Fruit fly (Drosophila melanogaster) whole organism, prepupa: Measurements from ENCODE around the gene spz3.

Experiments used
- CG10631 ChIP-seq: fragments of 200-800 bp; sonication (Bioruptor generic); optimal IDR thresholded peaks from 2 replicates; lab custom pipeline; 2016; ENCODE audit warnings: missing biosample characterization, missing genetic modification characterization
- CG10669 ChIP-seq: fragments of 200-800 bp; sonication (Bioruptor generic); optimal IDR thresholded peaks from 3 replicates; lab custom pipeline; 2018; ENCODE audit warnings: missing biosample characterization, mild to moderate bottlenecking, missing genetic modification characterization, moderate library complexity
- CG11294 ChIP-seq: fragments of 200-800 bp; sonication (Bioruptor generic); IDR thresholded peaks from 2 replicates; pipeline ENCODE4 v1.3.6; 2022; ENCODE audit warnings: missing biosample characterization, missing genetic modification characterization
- CG11762 ChIP-seq: fragments of 200-800 bp; sonication (Bioruptor generic); optimal IDR thresholded peaks from 3 replicates; lab custom pipeline; 2016; ENCODE audit warnings: missing biosample characterization, missing genetic modification characterization; ENCODE audit not compliant: insufficient read depth
- CG11902 ChIP-seq: fragments of 200-800 bp; sonication (Bioruptor generic); optimal IDR thresholded peaks from 3 replicates; lab custom pipeline; 2016; ENCODE audit warnings: missing biosample characterization, missing genetic modification characterization
- CG15336 ChIP-seq: fragments of 200-800 bp; sonication (Bioruptor generic); IDR thresholded peaks from 2 replicates; pipeline ENCODE4 v1.3.6; 2022; ENCODE audit warnings: missing biosample characterization, missing genetic modification characterization
- CG1621 ChIP-seq: fragments of 200-800 bp; sonication (Bioruptor generic); optimal IDR thresholded peaks from 3 replicates; lab custom pipeline; 2018; ENCODE audit warnings: missing biosample characterization, mild to moderate bottlenecking, missing genetic modification characterization
- CG16779 ChIP-seq: fragments of 200-800 bp; sonication (Bioruptor generic); optimal IDR thresholded peaks from 3 replicates; lab custom pipeline; 2017; ENCODE audit warnings: missing biosample characterization, mild to moderate bottlenecking, missing genetic modification characterization
- CG32006 ChIP-seq: fragments of 200-800 bp; sonication (Bioruptor generic); optimal IDR thresholded peaks from 3 replicates; lab custom pipeline; 2017; ENCODE audit warnings: missing biosample characterization, mild to moderate bottlenecking, missing genetic modification characterization
- CG34406 ChIP-seq: fragments of 200-800 bp; sonication (Bioruptor generic); optimal IDR thresholded peaks from 3 replicates; lab custom pipeline; 2016; ENCODE audit warnings: missing biosample characterization, missing genetic modification characterization
- CG4318 ChIP-seq: fragments of 200-800 bp; sonication (Bioruptor generic); optimal IDR thresholded peaks from 3 replicates; lab custom pipeline; 2017; ENCODE audit warnings: missing biosample characterization, mild to moderate bottlenecking, missing genetic modification characterization
- CG6163 ChIP-seq: fragments of 200-800 bp; sonication (Bioruptor generic); IDR thresholded peaks from 3 replicates; pipeline ENCODE4 v1.3.6; 2022; ENCODE audit warnings: missing biosample characterization, missing genetic modification characterization
- CG6276 ChIP-seq: fragments of 200-800 bp; sonication (Bioruptor generic); optimal IDR thresholded peaks from 2 replicates; lab custom pipeline; 2017; ENCODE audit warnings: missing biosample characterization, mild to moderate bottlenecking, missing genetic modification characterization
- CG6792 ChIP-seq: fragments of 200-800 bp; sonication (Bioruptor generic); optimal IDR thresholded peaks from 3 replicates; lab custom pipeline; 2016; ENCODE audit warnings: missing biosample characterization, missing genetic modification characterization
- CG6854 ChIP-seq: fragments of 200-800 bp; sonication (Bioruptor generic); optimal IDR thresholded peaks from 2 replicates; lab custom pipeline; 2017; ENCODE audit warnings: missing biosample characterization, mild to moderate bottlenecking, missing genetic modification characterization
- CG7368 ChIP-seq: fragments of 200-800 bp; sonication (Bioruptor generic); optimal IDR thresholded peaks from 3 replicates; lab custom pipeline; 2016; ENCODE audit warnings: missing biosample characterization, missing genetic modification characterization
- CG8119 ChIP-seq: fragments of 200-800 bp; sonication (Bioruptor generic); IDR thresholded peaks from 3 replicates; pipeline ENCODE4 v1.3.6; 2022; ENCODE audit warnings: missing biosample characterization, missing genetic modification characterization
- CG8319 ChIP-seq: fragments of 200-800 bp; sonication (Bioruptor generic); optimal IDR thresholded peaks from 3 replicates; lab custom pipeline; 2016; ENCODE audit warnings: missing biosample characterization, missing genetic modification characterization
- CG8632 ChIP-seq: fragments of 200-800 bp; sonication (Bioruptor generic); optimal IDR thresholded peaks from 3 replicates; lab custom pipeline; 2016; ENCODE audit warnings: missing biosample characterization, missing genetic modification characterization
- CG9139 ChIP-seq: fragments of 200-800 bp; sonication (Bioruptor generic); optimal IDR thresholded peaks from 3 replicates; lab custom pipeline; 2017; ENCODE audit warnings: missing biosample characterization, mild to moderate bottlenecking, missing genetic modification characterization
- Eip93F ChIP-seq: fragments of 200-800 bp; sonication (Bioruptor generic); optimal IDR thresholded peaks from 2 replicates; lab custom pipeline; 2016; ENCODE audit warnings: missing biosample characterization, mild to moderate bottlenecking, missing genetic modification characterization
- Ets21C ChIP-seq: fragments of 200-800 bp; sonication (Bioruptor generic); optimal IDR thresholded peaks from 3 replicates; lab custom pipeline; 2016; ENCODE audit warnings: missing biosample characterization, missing genetic modification characterization
- Ets96B ChIP-seq: fragments of 200-800 bp; optimal IDR thresholded peaks from 2 replicates; lab custom pipeline; 2019; ENCODE audit warnings: missing biosample characterization, mild to moderate bottlenecking, missing genetic modification characterization, moderate library complexity
- Gug ChIP-seq: fragments of 200-800 bp; sonication (Bioruptor generic); IDR thresholded peaks from 2 replicates; pipeline ENCODE4 v1.3.6; 2022; ENCODE audit warnings: missing biosample characterization, missing genetic modification characterization
- Hr38 ChIP-seq: sonication (Bioruptor generic); optimal IDR thresholded peaks from 2 replicates; lab custom pipeline; 2016; ENCODE audit warnings: missing biosample characterization, missing genetic modification characterization
- Hr39 ChIP-seq: fragments of 200-800 bp; sonication (Bioruptor generic); optimal IDR thresholded peaks from 2 replicates; lab custom pipeline; 2016; ENCODE audit warnings: missing biosample characterization, missing genetic modification characterization
- Hr4 ChIP-seq: fragments of 200-800 bp; sonication (Bioruptor generic); optimal IDR thresholded peaks from 3 replicates; lab custom pipeline; 2016; ENCODE audit warnings: missing biosample characterization, missing genetic modification characterization
- Lpt ChIP-seq: fragments of 200-800 bp; sonication (Bioruptor generic); optimal IDR thresholded peaks from 3 replicates; lab custom pipeline; 2016; ENCODE audit warnings: missing biosample characterization, missing genetic modification characterization
- Met ChIP-seq: fragments of 200-800 bp; sonication (Bioruptor generic); optimal IDR thresholded peaks from 3 replicates; lab custom pipeline; 2016; ENCODE audit warnings: missing biosample characterization, missing genetic modification characterization
- OdsH ChIP-seq: fragments of 200-800 bp; sonication (Bioruptor generic); optimal IDR thresholded peaks from 3 replicates; lab custom pipeline; 2016; ENCODE audit warnings: missing biosample characterization, missing genetic modification characterization
- Smox ChIP-seq: fragments of 200-800 bp; sonication (Bioruptor generic); optimal IDR thresholded peaks from 3 replicates; lab custom pipeline; 2016; ENCODE audit warnings: missing biosample characterization, missing genetic modification characterization
- Sox102F ChIP-seq: fragments of 200-800 bp; sonication (Bioruptor generic); optimal IDR thresholded peaks from 2 replicates; lab custom pipeline; 2016; ENCODE audit warnings: missing biosample characterization, mild to moderate bottlenecking, missing genetic modification characterization
- Sox14 ChIP-seq: fragments of 200-800 bp; sonication (Bioruptor generic); optimal IDR thresholded peaks from 3 replicates; lab custom pipeline; 2016; ENCODE audit warnings: missing biosample characterization, missing genetic modification characterization
- Sox15 ChIP-seq: fragments of 200-800 bp; sonication (Bioruptor generic); optimal IDR thresholded peaks from 3 replicates; lab custom pipeline; 2016; ENCODE audit warnings: missing biosample characterization, missing genetic modification characterization
- acj6 ChIP-seq: fragments of 200-800 bp; sonication (Bioruptor generic); optimal IDR thresholded peaks from 3 replicates; lab custom pipeline; 2016; ENCODE audit warnings: missing biosample characterization, missing genetic modification characterization
- cyc ChIP-seq: fragments of 200-800 bp; sonication (Bioruptor generic); optimal IDR thresholded peaks from 3 replicates; lab custom pipeline; 2016; ENCODE audit warnings: missing biosample characterization, missing genetic modification characterization
- dac ChIP-seq: fragments of 200-800 bp; sonication (Bioruptor generic); optimal IDR thresholded peaks from 2 replicates; lab custom pipeline; 2017; ENCODE audit warnings: missing biosample characterization, mild to moderate bottlenecking, missing genetic modification characterization
- eg ChIP-seq: fragments of 200-800 bp; sonication (Bioruptor generic); IDR thresholded peaks from 3 replicates; pipeline ENCODE4 v1.3.6; 2022; ENCODE audit warnings: missing biosample characterization, missing genetic modification characterization
- esn ChIP-seq: fragments of 200-800 bp; sonication (Bioruptor generic); optimal IDR thresholded peaks from 2 replicates; lab custom pipeline; 2016; ENCODE audit warnings: missing biosample characterization, mild to moderate bottlenecking, missing genetic modification characterization, moderate library complexity
- fkh ChIP-seq: fragments of 200-800 bp; sonication (Bioruptor generic); optimal IDR thresholded peaks from 3 replicates; lab custom pipeline; 2017; ENCODE audit warnings: missing biosample characterization, mild to moderate bottlenecking, missing genetic modification characterization, moderate library complexity
- lz ChIP-seq: fragments of 200-800 bp; sonication (Bioruptor generic); optimal IDR thresholded peaks from 3 replicates; lab custom pipeline; 2016; ENCODE audit warnings: missing biosample characterization, missing genetic modification characterization
- net ChIP-seq: fragments of 200-800 bp; sonication (Bioruptor generic); optimal IDR thresholded peaks from 3 replicates; lab custom pipeline; 2016; ENCODE audit warnings: missing biosample characterization, missing genetic modification characterization
- pdm3 ChIP-seq: fragments of 200-800 bp; sonication (Bioruptor generic); optimal IDR thresholded peaks from 3 replicates; lab custom pipeline; 2016; ENCODE audit warnings: missing biosample characterization, missing genetic modification characterization
- salr ChIP-seq, 2 experiments: fragments of 200-800 bp; sonication (Bioruptor generic); optimal IDR thresholded peaks; 3 replicates each; lab custom pipeline; 2016 to 2018; ENCODE audit warnings: missing biosample characterization in 2 of 2, missing genetic modification characterization in 2 of 2, mild to moderate bottlenecking in 1 of 2
- spab ChIP-seq: fragments of 200-800 bp; sonication (Bioruptor generic); optimal IDR thresholded peaks from 2 replicates; lab custom pipeline; 2017; ENCODE audit warnings: missing biosample characterization, mild to moderate bottlenecking, missing genetic modification characterization, missing genetic modification reagents
- svp ChIP-seq: fragments of 200-800 bp; sonication (Bioruptor generic); peaks from one replicate; lab custom pipeline; 2016; ENCODE audit warnings: missing biosample characterization, missing genetic modification characterization
- topi ChIP-seq: fragments of 200-800 bp; sonication (Bioruptor generic); optimal IDR thresholded peaks from 3 replicates; lab custom pipeline; 2016; ENCODE audit warnings: missing biosample characterization, missing genetic modification characterization
- vri ChIP-seq: fragments of 200-800 bp; sonication (Bioruptor generic); optimal IDR thresholded peaks from 3 replicates; lab custom pipeline; 2016; ENCODE audit warnings: missing biosample characterization, mild to moderate bottlenecking, missing genetic modification characterization

Gene spz3

dm6 chr2L:7899949-7900348 lies 20.6 kb upstream of the spz3 start (continued):
- TF ChIP-seq Sox102F (GFP tag; lab: Kevin White, UChicago) (peak; percentile 86), vri (GFP tag; lab: Kevin White, UChicago) (peak; percentile 63), CG10669 (GFP tag; lab: Kevin White, UChicago) (peak; percentile 96), pdm3 (peak; percentile 95), CG16779 (tag; lab: Kevin White, UChicago) (peak; percentile 89), acj6 (GFP tag; lab: Kevin White, UChicago) (peak; percentile 93), CG1621 (tag; lab: Kevin White, UChicago) (peak; percentile 96), CG32006 (GFP tag; lab: Kevin White, UChicago) (peak; percentile 98), CG10631 (peak; percentile 95), cyc (peak; percentile 89), CG7368 (GFP tag; lab: Kevin White, UChicago) (peak; percentile 96), topi (peak; percentile 91), Hr39 (GFP tag; lab: Kevin White, UChicago) (peak; percentile 83), net (GFP tag; lab: Kevin White, UChicago) (peak; percentile 94), OdsH (peak; percentile 94), CG34406 (GFP tag; lab: Kevin White, UChicago) (peak; percentile 92), CG11902 (GFP tag; lab: Kevin White, UChicago) (peak; percentile 90), Eip93F (no peak), CG6163 (peak; percentile 98), Ets21C (peak; percentile 74), CG6276 (GFP tag; lab: Kevin White, UChicago) (peak; percentile 96), Sox14 (GFP tag; lab: Kevin White, UChicago) (peak; percentile 95), Gug (peak; percentile 88), Met (GFP tag; lab: Kevin White, UChicago) (peak; percentile 88)

dm6 chr2L:7899108-7899507 lies 19.8 kb upstream of the spz3 start:
- TF ChIP-seq Eip93F (no peak), CG6792 (GFP tag; lab: Kevin White, UChicago) (peak; percentile 34), CG8119 (peak; percentile 69), Sox14 (GFP tag; lab: Kevin White, UChicago) (peak; percentile 55), CG6854 (GFP tag; lab: Kevin White, UChicago) (no peak), lz (GFP tag; lab: Kevin White, UChicago) (no peak), net (GFP tag; lab: Kevin White, UChicago) (peak; percentile 39), Smox (GFP tag; lab: Kevin White, UChicago) (no peak), Ets21C (no peak), topi (peak; percentile 28), spab (GFP tag; lab: Kevin White, UChicago) (peak; percentile 27), CG4318 (GFP tag; lab: Kevin White, UChicago) (peak; percentile 64), Gug (peak; percentile 61), OdsH (peak; percentile 56), Sox102F (GFP tag; lab: Kevin White, UChicago) (no peak), salr (GFP tag; optimal IDR thresholded peaks at IDR 0.05; lab: Kevin White, UChicago) (peak; percentile 52 to 79), acj6 (GFP tag; lab: Kevin White, UChicago) (peak; percentile 57), dac (peak; percentile 54), Hr38 (GFP tag; lab: Kevin White, UChicago) (no peak), Hr39 (GFP tag; lab: Kevin White, UChicago) (no peak), svp (GFP tag; lab: Kevin White, UChicago) (peak; percentile 60), eg (GFP tag; lab: Robert Waterston, UW) (peak; percentile 83), CG6276 (GFP tag; lab: Kevin White, UChicago) (peak; percentile 20), CG11294 (peak; percentile 27; the same call in 1 of the 2 replicates), Ets96B (tag; lab: Kevin White, UChicago) (peak; percentile 79), vri (GFP tag; lab: Kevin White, UChicago) (no peak), pdm3 (peak; percentile 46), CG32006 (GFP tag; lab: Kevin White, UChicago) (peak; percentile 71), CG7368 (GFP tag; lab: Kevin White, UChicago) (peak; percentile 48), CG9139 (GFP tag; lab: Kevin White, UChicago) (no peak), CG16779 (tag; lab: Kevin White, UChicago) (peak; percentile 38), CG15336 (GFP tag; lab: Robert Waterston, UW) (peak; percentile 82), CG8319 (GFP tag; lab: Kevin White, UChicago) (no peak), Sox15 (no peak), Hr4 (GFP tag; lab: Kevin White, UChicago) (peak; percentile 74), cyc (peak; percentile 24), Lpt (GFP tag; lab: Kevin White, UChicago) (peak; percentile 67), esn (no peak), CG11762 (GFP tag; lab: Kevin White, UChicago) (peak; percentile 7), fkh (GFP tag; lab: Kevin White, UChicago) (no peak), CG8632 (GFP tag; lab: Kevin White, UChicago) (peak; percentile 9)
